Fruit fly (Drosophila melanogaster) whole organism, embryonic: ENCODE data around the gene Cyt-c-p.

Source experiments
- Antp ChIP-seq: fragments of 200-800 bp; sonication (Bioruptor generic); optimal IDR thresholded peaks from 3 replicates; lab custom pipeline; 2016; ENCODE audit warnings: missing biosample characterization, missing genetic modification characterization
- Atf6 ChIP-seq: fragments of 200-800 bp; sonication (Bioruptor generic); IDR thresholded peaks from 2 replicates; pipeline ENCODE4 v1.3.6; 2022; ENCODE audit warnings: missing biosample characterization, missing genetic modification characterization
- BEAF-32 ChIP-seq: fragments of 200-800 bp; sonication (Bioruptor generic); optimal IDR thresholded peaks from 3 replicates; lab custom pipeline; 2017; ENCODE audit warnings: missing biosample characterization, missing genetic modification characterization, mild to moderate bottlenecking, moderate library complexity, missing genetic modification reagents
- Blimp-1 ChIP-seq: fragments of 200-800 bp; sonication (Bioruptor generic); optimal IDR thresholded peaks from 3 replicates; lab custom pipeline; 2018; ENCODE audit warnings: missing biosample characterization, missing genetic modification characterization, mild to moderate bottlenecking, moderate library complexity, missing genetic modification reagents
- C15 ChIP-seq: fragments of 200-800 bp; sonication (Bioruptor generic); IDR thresholded peaks from 3 replicates; pipeline ENCODE4 v1.3.6; 2022; ENCODE audit warnings: missing biosample characterization, missing genetic modification characterization
- CG10147 ChIP-seq: fragments of 200-800 bp; sonication (Bioruptor generic); optimal IDR thresholded peaks from 2 replicates; lab custom pipeline; 2019; ENCODE audit warnings: missing biosample characterization, mild to moderate bottlenecking, missing genetic modification characterization, moderate library complexity
- CG11695 ChIP-seq: fragments of 200-800 bp; sonication (Bioruptor generic); IDR thresholded peaks from 3 replicates; pipeline ENCODE4 v1.3.6; 2022; ENCODE audit warnings: missing biosample characterization, missing genetic modification characterization
- CG12219 ChIP-seq: fragments of 200-800 bp; sonication (Bioruptor generic); optimal IDR thresholded peaks from 3 replicates; lab custom pipeline; 2018; ENCODE audit warnings: missing biosample characterization, mild to moderate bottlenecking, missing genetic modification characterization
- CG14965 ChIP-seq: fragments of 200-800 bp; sonication (Bioruptor generic); optimal IDR thresholded peaks from 2 replicates; lab custom pipeline; 2016; ENCODE audit warnings: missing biosample characterization, missing genetic modification characterization, borderline replicate concordance
- CG17186 ChIP-seq: fragments of 200-800 bp; sonication (Bioruptor generic); optimal IDR thresholded peaks from 3 replicates; lab custom pipeline; 2017; ENCODE audit warnings: missing biosample characterization, missing genetic modification reagents, missing genetic modification characterization
- CG17912 ChIP-seq: fragments of 200-800 bp; sonication (Bioruptor generic); optimal IDR thresholded peaks from 2 replicates; lab custom pipeline; 2018; ENCODE audit warnings: missing biosample characterization, mild to moderate bottlenecking, missing genetic modification characterization
- CG2199 ChIP-seq: fragments of 200-800 bp; sonication (Bioruptor generic); IDR thresholded peaks from 3 replicates; pipeline ENCODE4 v1.3.6; 2022; ENCODE audit warnings: missing biosample characterization, missing genetic modification characterization
- CG2678 ChIP-seq: fragments of 200-800 bp; sonication (Bioruptor generic); optimal IDR thresholded peaks from 3 replicates; lab custom pipeline; 2019; ENCODE audit warnings: missing biosample characterization, mild to moderate bottlenecking, missing genetic modification characterization, moderate library complexity
- CG30431 ChIP-seq: fragments of 200-800 bp; sonication (Bioruptor generic); optimal IDR thresholded peaks from 2 replicates; lab custom pipeline; 2017; ENCODE audit warnings: missing biosample characterization, missing genetic modification characterization
- CG4820 ChIP-seq: fragments of 200-800 bp; sonication (Bioruptor generic); optimal IDR thresholded peaks from 3 replicates; lab custom pipeline; 2016; ENCODE audit warnings: missing biosample characterization, missing genetic modification characterization
- CG6254 ChIP-seq: fragments of 200-800 bp; sonication (Bioruptor generic); optimal IDR thresholded peaks from 3 replicates; lab custom pipeline; 2017; ENCODE audit warnings: mild to moderate bottlenecking, missing biosample characterization, missing genetic modification reagents, missing genetic modification characterization
- CG6272 ChIP-seq: fragments of 200-800 bp; sonication (Bioruptor generic); IDR thresholded peaks from 2 replicates; pipeline ENCODE4 v1.3.6; 2022; ENCODE audit warnings: missing biosample characterization, missing genetic modification characterization
- CG7372 ChIP-seq: fragments of 200-800 bp; sonication (Bioruptor generic); IDR thresholded peaks from 2 replicates; pipeline ENCODE4 v1.3.6; 2022; ENCODE audit warnings: missing biosample characterization, missing genetic modification characterization
- CG8281 ChIP-seq: fragments of 200-800 bp; sonication (Bioruptor generic); optimal IDR thresholded peaks from 2 replicates; lab custom pipeline; 2018; ENCODE audit warnings: missing biosample characterization, mild to moderate bottlenecking, missing genetic modification characterization, moderate library complexity
- CG8765 ChIP-seq: fragments of 200-800 bp; sonication (Bioruptor generic); IDR thresholded peaks from 2 replicates; pipeline ENCODE4 v1.3.6; 2022; ENCODE audit warnings: missing biosample characterization, missing genetic modification characterization
- CG9215 ChIP-seq: fragments of 200-800 bp; sonication (Bioruptor generic); IDR thresholded peaks from 2 replicates; pipeline ENCODE4 v1.3.6; 2022; ENCODE audit warnings: missing biosample characterization, missing genetic modification characterization
- Eip74EF ChIP-seq, 2 experiments: fragments of 200-800 bp in 1 of 2; fragments of >200 bp in 1 of 2; sonication (Bioruptor generic) in 1 of 2; optimal IDR thresholded peaks; 2 replicates each; lab custom pipeline; 2017 to 2019; ENCODE audit warnings: missing biosample characterization in 2 of 2, missing genetic modification characterization in 2 of 2, mild to moderate bottlenecking in 1 of 2, moderate library complexity in 1 of 2
- HHEX ChIP-seq: fragments of 200-800 bp; sonication (Bioruptor generic); optimal IDR thresholded peaks from 3 replicates; lab custom pipeline; 2017; ENCODE audit warnings: missing biosample characterization, mild to moderate bottlenecking, missing genetic modification characterization, missing genetic modification reagents
- MTF-1 ChIP-seq: fragments of 200-800 bp; sonication (Bioruptor generic); optimal IDR thresholded peaks from 2 replicates; lab custom pipeline; 2018; ENCODE audit warnings: missing biosample characterization, mild to moderate bottlenecking, missing genetic modification characterization, borderline replicate concordance
- Med ChIP-seq: fragments of 200-800 bp; sonication (Bioruptor generic); peaks from one replicate; lab custom pipeline; 2016; ENCODE audit warnings: missing biosample characterization, missing genetic modification characterization, mild to moderate bottlenecking, inconsistent platforms, moderate library complexity
- Pdp1 ChIP-seq, 2 experiments: fragments of 200-800 bp; sonication (Bioruptor generic); optimal IDR thresholded peaks; 3 replicates each; lab custom pipeline; 2016; ENCODE audit warnings: missing biosample characterization in 2 of 2, missing genetic modification characterization in 2 of 2, mild to moderate bottlenecking in 1 of 2, moderate library complexity in 1 of 2
- Ptx1 ChIP-seq: fragments of 200-800 bp; sonication (Bioruptor generic); IDR thresholded peaks from 2 replicates; pipeline ENCODE4 v1.3.6; 2022; ENCODE audit warnings: missing biosample characterization, missing genetic modification characterization
- Taf1 ChIP-seq: fragments of 200-800 bp; sonication (Bioruptor generic); IDR thresholded peaks from 2 replicates; pipeline ENCODE4 v1.3.6; 2022; ENCODE audit warnings: missing biosample characterization, missing genetic modification characterization
- Tbp ChIP-seq: fragments of >200 bp; optimal IDR thresholded peaks from 2 replicates; lab custom pipeline; 2018; ENCODE audit warnings: missing biosample characterization, missing genetic modification characterization
- YL-1 ChIP-seq: fragments of 200-800 bp; sonication (Bioruptor generic); optimal IDR thresholded peaks from 3 replicates; lab custom pipeline; 2017; ENCODE audit warnings: missing biosample characterization, mild to moderate bottlenecking, missing genetic modification characterization
- ac ChIP-seq: fragments of 200-800 bp; sonication (Bioruptor generic); optimal IDR thresholded peaks from 3 replicates; lab custom pipeline; 2017; ENCODE audit warnings: missing biosample characterization, mild to moderate bottlenecking, missing genetic modification characterization
- bbx ChIP-seq: fragments of 200-800 bp; sonication (Bioruptor generic); IDR thresholded peaks from 2 replicates; pipeline ENCODE4 v1.3.6; 2022; ENCODE audit warnings: missing biosample characterization, missing genetic modification characterization; ENCODE audit not compliant: partially characterized antibody
- chn ChIP-seq: fragments of 200-800 bp; sonication (Bioruptor generic); optimal IDR thresholded peaks from 2 replicates; lab custom pipeline; 2016; ENCODE audit warnings: missing biosample characterization, missing genetic modification characterization
- corto ChIP-seq: fragments of 200-800 bp; sonication (Bioruptor generic); optimal IDR thresholded peaks from 2 replicates; lab custom pipeline; 2016; ENCODE audit warnings: missing biosample characterization, mild to moderate bottlenecking, missing genetic modification characterization, moderate library complexity
- cwo ChIP-seq: fragments of 200-800 bp; sonication (Bioruptor generic); optimal IDR thresholded peaks from 3 replicates; lab custom pipeline; 2017; ENCODE audit warnings: missing biosample characterization, missing genetic modification characterization, mild to moderate bottlenecking, moderate library complexity, missing genetic modification reagents
- emc ChIP-seq: fragments of 200-800 bp; sonication (Bioruptor generic); optimal IDR thresholded peaks from 2 replicates; lab custom pipeline; 2016; ENCODE audit warnings: missing biosample characterization, missing genetic modification characterization
- eyg ChIP-seq: fragments of 200-800 bp; sonication (Bioruptor generic); optimal IDR thresholded peaks from 3 replicates; lab custom pipeline; 2016; ENCODE audit warnings: missing biosample characterization, missing genetic modification characterization
- ftz-f1 ChIP-seq: fragments of 200-800 bp; sonication (Bioruptor generic); optimal IDR thresholded peaks from 2 replicates; lab custom pipeline; 2016; ENCODE audit warnings: missing biosample characterization, missing genetic modification characterization
- gsb-n ChIP-seq: fragments of 200-800 bp; sonication (Bioruptor generic); optimal IDR thresholded peaks from 3 replicates; lab custom pipeline; 2018; ENCODE audit warnings: missing biosample characterization, mild to moderate bottlenecking, missing genetic modification characterization
- hbn ChIP-seq: fragments of 200-800 bp; sonication (Bioruptor generic); IDR thresholded peaks from 2 replicates; pipeline ENCODE4 v1.3.6; 2022; ENCODE audit warnings: missing biosample characterization, missing genetic modification characterization; ENCODE audit not compliant: partially characterized antibody
- hkb ChIP-seq, 2 experiments: fragments of 200-800 bp in 1 of 2; fragments of >200 bp in 1 of 2; sonication (Bioruptor generic) in 1 of 2; IDR thresholded peaks in 1 of 2; optimal IDR thresholded peaks in 1 of 2; 2 replicates each; pipeline versions ENCODE4 v1.3.6 to Lab custom; 2017 to 2022; ENCODE audit warnings: missing biosample characterization in 1 of 2, missing genetic modification characterization in 1 of 2
- jumu ChIP-seq: fragments of 200-800 bp; sonication (Bioruptor generic); optimal IDR thresholded peaks from 3 replicates; lab custom pipeline; 2016; ENCODE audit warnings: missing biosample characterization, missing genetic modification characterization
- maf-S ChIP-seq: fragments of 200-800 bp; sonication (Bioruptor generic); optimal IDR thresholded peaks from 2 replicates; lab custom pipeline; 2016; ENCODE audit warnings: missing biosample characterization, missing genetic modification characterization
- pfk ChIP-seq: fragments of 200-800 bp; sonication (Bioruptor generic); optimal IDR thresholded peaks from 2 replicates; lab custom pipeline; 2018; ENCODE audit warnings: missing biosample characterization, mild to moderate bottlenecking, missing genetic modification characterization, moderate library complexity
- prd ChIP-seq, 3 experiments: fragments of >200 bp in 2 of 3; fragments of 200-800 bp in 1 of 3; sonication (Bioruptor generic) in 1 of 3; optimal IDR thresholded peaks in 2 of 3; IDR thresholded peaks in 1 of 3; 2 replicates in 2 of 3; 3 replicates in 1 of 3; pipeline versions ENCODE4 v1.3.6 to Lab custom; 2017 to 2022; ENCODE audit warnings: missing biosample characterization in 1 of 3, missing genetic modification characterization in 1 of 3
- row ChIP-seq: fragments of 200-800 bp; sonication (Bioruptor generic); IDR thresholded peaks from 3 replicates; pipeline ENCODE4 v1.3.6; 2022; ENCODE audit warnings: missing biosample characterization, missing genetic modification characterization
- ssp ChIP-seq: fragments of 200-800 bp; sonication (Bioruptor generic); IDR thresholded peaks from 2 replicates; pipeline ENCODE4 v1.3.6; 2022; ENCODE audit warnings: missing biosample characterization, missing genetic modification characterization
- ttk ChIP-seq: fragments of 200-800 bp; sonication (Bioruptor generic); IDR thresholded peaks from 2 replicates; pipeline ENCODE4 v2.1.2; 2022; ENCODE audit warnings: missing biosample characterization, missing genetic modification characterization

The Cyt-c-p gene

dm6 chr2L:16743055-16743805, 23.5 kb downstream of the Cyt-c-p start, which contains the start of the genes LSm7 and BuGZ (continued):
- no peak for TF ChIP-seq hkb (optimal IDR thresholded peaks at IDR 0.05; lab: Kevin White, UChicago)
- TF ChIP-seq hkb (GFP tag; IDR thresholded peaks at IDR 0.05; lab: Robert Waterston, UW), result no peak
- TF ChIP-seq ssp (GFP tag; lab: Robert Waterston, UW), result no peak
- peak; percentile 78 for TF ChIP-seq BEAF-32 (GFP tag; lab: Kevin White, UChicago)
- no peak for TF ChIP-seq Taf1
- TF ChIP-seq CG6254 (GFP tag; lab: Kevin White, UChicago), result peak; percentile 19
- peak; percentile 90 for TF ChIP-seq Med
- no peak for TF ChIP-seq prd (optimal IDR thresholded peaks at IDR 0.05; lab: Kevin White, UChicago)
- TF ChIP-seq prd (GFP tag; IDR thresholded peaks at IDR 0.05; lab: Robert Waterston, UW), result no peak
- no peak for TF ChIP-seq cwo (GFP tag; lab: Kevin White, UChicago)
- peak; percentile 40 for TF ChIP-seq HHEX (GFP tag; lab: Kevin White, UChicago)
- TF ChIP-seq emc (GFP tag; lab: Kevin White, UChicago), result no peak
- no peak for TF ChIP-seq eyg (GFP tag; lab: Kevin White, UChicago)
- no peak for TF ChIP-seq Eip74EF (GFP tag; optimal IDR thresholded peaks at IDR 0.05; lab: Kevin White, UChicago)
- no peak for TF ChIP-seq ac (GFP tag; lab: Kevin White, UChicago)
- TF ChIP-seq Antp (GFP tag; lab: Kevin White, UChicago), result peak; percentile 27
- peak; percentile 55; the same call in 1 of the 2 replicates for TF ChIP-seq hbn
- TF ChIP-seq CG9215, result no peak
- TF ChIP-seq CG10147 (GFP tag; lab: Kevin White, UChicago), result no peak
- TF ChIP-seq MTF-1 (GFP tag; lab: Kevin White, UChicago), result no peak
- TF ChIP-seq CG14965 (GFP tag; lab: Kevin White, UChicago), result peak; percentile 98
- TF ChIP-seq CG17186 (GFP tag; lab: Kevin White, UChicago), result peak; percentile 83
- no peak for TF ChIP-seq CG7372
- no peak for TF ChIP-seq CG8765
- TF ChIP-seq CG12219 (GFP tag; lab: Kevin White, UChicago), result no peak
- TF ChIP-seq CG17912 (GFP tag; lab: Kevin White, UChicago), result peak; percentile 74
- no peak for TF ChIP-seq C15 (GFP tag; lab: Robert Waterston, UW)
- no peak for TF ChIP-seq ttk (GFP tag; lab: Robert Waterston, UW)
- TF ChIP-seq row (GFP tag; lab: Robert Waterston, UW), result peak; percentile 49; the same call in 1 of the 3 replicates
- no peak for TF ChIP-seq bbx (GFP tag; lab: Robert Waterston, UW)
- no peak for TF ChIP-seq CG8281 (tag; lab: Kevin White, UChicago)
- TF ChIP-seq YL-1 (GFP tag; lab: Kevin White, UChicago), result peak; percentile 95
- no peak for TF ChIP-seq maf-S
- no peak for TF ChIP-seq corto
- no peak for TF ChIP-seq CG30431
- TF ChIP-seq Pdp1 (GFP tag; optimal IDR thresholded peaks at IDR 0.05; lab: Kevin White, UChicago), result peak; percentile 14 to 77
- no peak for TF ChIP-seq Atf6 (GFP tag; lab: Robert Waterston, UW)
- no peak for TF ChIP-seq CG2199
- TF ChIP-seq CG2678 (tag; lab: Kevin White, UChicago), result no peak
- TF ChIP-seq Tbp, result no peak
- no peak for TF ChIP-seq ftz-f1 (GFP tag; lab: Kevin White, UChicago)
- no peak for TF ChIP-seq CG11695
- peak; percentile 10 for TF ChIP-seq chn (GFP tag; lab: Kevin White, UChicago)
- no peak for TF ChIP-seq pfk
- no peak for TF ChIP-seq CG6272 (GFP tag; lab: Robert Waterston, UW)
- TF ChIP-seq gsb-n (tag; lab: Kevin White, UChicago), result no peak
- TF ChIP-seq Ptx1 (GFP tag; lab: Robert Waterston, UW), result no peak
- TF ChIP-seq Blimp-1 (GFP tag; lab: Kevin White, UChicago), result no peak
- TF ChIP-seq jumu, result no peak
- TF ChIP-seq CG4820 (GFP tag; lab: Kevin White, UChicago), result peak; percentile 23
